Fruit fly (Drosophila melanogaster): Measurements from ENCODE around the gene CG6083.
A peak's percentile ranks its signal among the peaks of the same experiment; 100 is the strongest.

dm6 chr3L:11593778-11594177 is 32.1 kb downstream of the CG6083 start:
- TF ChIP-seq EcR (GFP tag; optimal IDR thresholded peaks at IDR 0.05) (no peak), CG34367 (tag; optimal IDR thresholded peaks at IDR 0.05) (peak; percentile 23), CG15710 (tag; optimal IDR thresholded peaks at IDR 0.05) (peak; percentile 46), CG8159 (tag; optimal IDR thresholded peaks at IDR 0.05) (peak; percentile 86), CG10348 (GFP tag; IDR thresholded peaks at IDR 0.05) (no peak), CG14655 (GFP tag; optimal IDR thresholded peaks at IDR 0.05) (peak; percentile 35)

All from whole organism, pupa.